Worm (Caenorhabditis elegans) whole organism, L1 larva: ENCODE data around the gene irk-1.

ENCODE experiments used
- C04F5.9 ChIP-seq: sonication (generic microtip); optimal IDR thresholded peaks from 2 replicates; lab custom pipeline; 2016; ENCODE audit warnings: missing genetic modification characterization, missing compliant biosample characterization
- C34B4.2 ChIP-seq: sonication (generic microtip); optimal IDR thresholded peaks from 2 replicates; lab custom pipeline; 2017; ENCODE audit warnings: mild to moderate bottlenecking, missing genetic modification characterization, missing compliant biosample characterization
- F16B12.6 ChIP-seq: fragments of 150-350 bp; optimal IDR thresholded peaks from 2 replicates; lab custom pipeline; 2014; ENCODE audit warnings: missing biosample characterization, missing genetic modification characterization
- Y116A8C.19 ChIP-seq: sonication (generic microtip); optimal IDR thresholded peaks from 2 replicates; lab custom pipeline; 2016; ENCODE audit warnings: missing compliant biosample characterization, missing genetic modification characterization, borderline replicate concordance
- aha-1 ChIP-seq: fragments of 150-350 bp; optimal IDR thresholded peaks from 2 replicates; lab custom pipeline; 2014; ENCODE audit warnings: missing biosample characterization, missing genetic modification characterization
- alr-1 ChIP-seq: fragments of 200-800 bp; sonication (Bioruptor generic); optimal IDR thresholded peaks from 2 replicates; lab custom pipeline; 2018; ENCODE audit warnings: borderline replicate concordance, mild to moderate bottlenecking, missing genetic modification characterization, missing compliant biosample characterization
- aly-2 ChIP-seq: fragments of 150-350 bp; optimal IDR thresholded peaks from 2 replicates; lab custom pipeline; 2014; ENCODE audit warnings: missing biosample characterization, missing genetic modification characterization
- ama-1 ChIP-seq: fragments of 150-350 bp; optimal IDR thresholded peaks from 2 replicates; lab custom pipeline; 2014
- blmp-1 ChIP-seq: fragments of 150-350 bp; optimal IDR thresholded peaks from 2 replicates; lab custom pipeline; 2014; ENCODE audit warnings: missing biosample characterization, missing genetic modification characterization
- ceh-63 ChIP-seq: fragments of 200-800 bp; sonication (Bioruptor generic); optimal IDR thresholded peaks from 2 replicates; lab custom pipeline; 2018; ENCODE audit warnings: mild to moderate bottlenecking, missing genetic modification characterization, missing compliant biosample characterization
- ceh-82 ChIP-seq, 3 experiments: fragments of 150-350 bp in 1 of 3; sonication (generic microtip) in 2 of 3; optimal IDR thresholded peaks; 2 replicates each; lab custom pipeline; 2014 to 2017; ENCODE audit warnings: missing biosample characterization in 3 of 3, missing genetic modification characterization in 3 of 3
- ceh-90 ChIP-seq: sonication (generic microtip); optimal IDR thresholded peaks from 2 replicates; lab custom pipeline; 2016; ENCODE audit warnings: missing genetic modification characterization, missing compliant biosample characterization
- dpl-1 ChIP-seq, 3 experiments: fragments of 150-350 bp in 2 of 3; sonication (generic microtip) in 1 of 3; optimal IDR thresholded peaks; 2 replicates each; lab custom pipeline; 2014 to 2017; ENCODE audit warnings: missing biosample characterization in 3 of 3, missing genetic modification characterization in 3 of 3, missing genetic modification reagents in 3 of 3
- dsc-1 ChIP-seq: sonication (generic microtip); optimal IDR thresholded peaks from 2 replicates; lab custom pipeline; 2016; ENCODE audit warnings: mild to moderate bottlenecking, missing genetic modification characterization, missing compliant biosample characterization
- efl-1 ChIP-seq, 4 experiments: fragments of 150-350 bp; optimal IDR thresholded peaks in 3 of 4; peaks in 1 of 4; 1 replicate in 1 of 4; 2 replicates in 3 of 4; lab custom pipeline; 2014; ENCODE audit warnings: missing biosample characterization in 2 of 4, missing genetic modification characterization in 2 of 4, missing genetic modification reagents in 2 of 4
- efl-3 ChIP-seq: fragments of 200-800 bp; sonication (Bioruptor generic); optimal IDR thresholded peaks from 2 replicates; lab custom pipeline; 2018; ENCODE audit warnings: mild to moderate bottlenecking, missing genetic modification characterization, missing compliant biosample characterization
- egl-13 ChIP-seq: sonication (generic microtip); optimal IDR thresholded peaks from 2 replicates; lab custom pipeline; 2016; ENCODE audit warnings: missing genotype, missing genetic modification reagents, missing genetic modification characterization, missing compliant biosample characterization
- egl-27 ChIP-seq, 2 experiments: fragments of 150-350 bp in 1 of 2; sonication (generic microtip); optimal IDR thresholded peaks; 3 replicates each; lab custom pipeline; 2017 to 2018; ENCODE audit warnings: missing biosample characterization in 2 of 2, missing genetic modification characterization in 2 of 2, missing genetic modification reagents in 2 of 2
- ets-5 ChIP-seq: fragments of 200-800 bp; sonication (Bioruptor generic); IDR thresholded peaks from 2 replicates; pipeline ENCODE4 v1.3.6; 2022; ENCODE audit warnings: missing genetic modification characterization, missing compliant biosample characterization
- fkh-10 ChIP-seq: sonication (generic microtip); optimal IDR thresholded peaks from 2 replicates; lab custom pipeline; 2017; ENCODE audit warnings: missing biosample characterization, missing genetic modification reagents, missing genetic modification characterization
- fkh-4 ChIP-seq: sonication (generic microtip); optimal IDR thresholded peaks from 2 replicates; lab custom pipeline; 2016; ENCODE audit warnings: missing compliant biosample characterization, missing genetic modification characterization, borderline replicate concordance
- fkh-8 ChIP-seq: sonication (generic microtip); optimal IDR thresholded peaks from 2 replicates; lab custom pipeline; 2016; ENCODE audit warnings: mild to moderate bottlenecking, missing genetic modification characterization, missing compliant biosample characterization
- fos-1 ChIP-seq: fragments of 150-350 bp; optimal IDR thresholded peaks from 2 replicates; lab custom pipeline; 2014; ENCODE audit warnings: missing biosample characterization, missing genetic modification characterization
- hpl-2 ChIP-seq: fragments of 150-350 bp; optimal IDR thresholded peaks from 2 replicates; lab custom pipeline; 2014; ENCODE audit warnings: missing biosample characterization, missing genetic modification reagents, missing genetic modification characterization
- irx-1 ChIP-seq: sonication (generic microtip); optimal IDR thresholded peaks from 2 replicates; lab custom pipeline; 2016; ENCODE audit warnings: missing genetic modification characterization, missing compliant biosample characterization
- isw-1 ChIP-seq: fragments of 200-800 bp; sonication (Bioruptor generic); IDR thresholded peaks from 2 replicates; pipeline ENCODE4 v1.3.6; 2022; ENCODE audit warnings: missing genetic modification characterization, missing compliant biosample characterization
- jun-1 ChIP-seq: fragments of 150-350 bp; optimal IDR thresholded peaks from 2 replicates; lab custom pipeline; 2014; ENCODE audit warnings: missing biosample characterization, missing genetic modification reagents, missing genetic modification characterization
- lin-14 ChIP-seq: fragments of 200-800 bp; sonication (Bioruptor generic); optimal IDR thresholded peaks from 2 replicates; lab custom pipeline; 2018; ENCODE audit warnings: mild to moderate bottlenecking, missing genetic modification characterization, moderate library complexity, missing compliant biosample characterization
- lin-39 ChIP-seq: fragments of 150-350 bp; optimal IDR thresholded peaks from 2 replicates; lab custom pipeline; 2014; ENCODE audit warnings: missing biosample characterization, missing genetic modification reagents, missing genetic modification characterization
- lir-3 ChIP-seq: sonication (generic microtip); optimal IDR thresholded peaks from 2 replicates; lab custom pipeline; 2016; ENCODE audit warnings: mild to moderate bottlenecking, missing genetic modification characterization, moderate library complexity, missing compliant biosample characterization; ENCODE audit not compliant: poor library complexity
- mab-9 ChIP-seq: fragments of 200-800 bp; sonication (Bioruptor generic); IDR thresholded peaks from 2 replicates; pipeline ENCODE4 v1.3.6; 2022; ENCODE audit warnings: missing genetic modification reagents, missing genetic modification characterization, missing compliant biosample characterization
- mdl-1 ChIP-seq, 2 experiments: fragments of 150-350 bp; optimal IDR thresholded peaks; 2 replicates each; lab custom pipeline; 2014 to 2017; ENCODE audit warnings: missing biosample characterization in 2 of 2, missing genetic modification characterization in 2 of 2, inconsistent platforms in 1 of 2
- mef-2 ChIP-seq: fragments of 150-350 bp; optimal IDR thresholded peaks from 2 replicates; lab custom pipeline; 2014; ENCODE audit warnings: missing biosample characterization, missing genetic modification characterization
- mep-1 ChIP-seq: fragments of 150-350 bp; optimal IDR thresholded peaks from 2 replicates; lab custom pipeline; 2014; ENCODE audit warnings: missing biosample characterization, missing genetic modification characterization
- nhr-28 ChIP-seq: fragments of 150-350 bp; optimal IDR thresholded peaks from 2 replicates; lab custom pipeline; 2014; ENCODE audit warnings: missing biosample characterization, missing genetic modification characterization
- nhr-47 ChIP-seq: sonication (generic microtip); optimal IDR thresholded peaks from 2 replicates; lab custom pipeline; 2016; ENCODE audit warnings: mild to moderate bottlenecking, missing genetic modification characterization, moderate library complexity, missing compliant biosample characterization
- nhr-77 ChIP-seq: fragments of 150-350 bp; optimal IDR thresholded peaks from 2 replicates; lab custom pipeline; 2014; ENCODE audit warnings: missing biosample characterization, missing genetic modification characterization
- nhr-85 ChIP-seq: sonication (generic microtip); peaks from one replicate; lab custom pipeline; 2016; ENCODE audit warnings: missing genetic modification characterization, inconsistent platforms, missing compliant biosample characterization
- nhr-90 ChIP-seq: sonication (generic microtip); optimal IDR thresholded peaks from 2 replicates; lab custom pipeline; 2016; ENCODE audit warnings: mild to moderate bottlenecking, missing genetic modification characterization, missing compliant biosample characterization; ENCODE audit not compliant: poor library complexity
- pax-3 ChIP-seq: fragments of 200-800 bp; sonication (Bioruptor generic); optimal IDR thresholded peaks from 2 replicates; lab custom pipeline; 2018; ENCODE audit warnings: mild to moderate bottlenecking, missing genetic modification characterization, moderate library complexity, missing compliant biosample characterization
- skn-1 ChIP-seq: fragments of 150-350 bp; optimal IDR thresholded peaks from 2 replicates; lab custom pipeline; 2014; ENCODE audit warnings: missing biosample characterization, missing genetic modification characterization
- snu-23 ChIP-seq: sonication (generic microtip); optimal IDR thresholded peaks from 2 replicates; lab custom pipeline; 2016; ENCODE audit warnings: missing genetic modification characterization, missing compliant biosample characterization
- tlp-1 ChIP-seq: fragments of 150-350 bp; optimal IDR thresholded peaks from 2 replicates; lab custom pipeline; 2014; ENCODE audit warnings: missing biosample characterization, missing genetic modification characterization
- unc-86 ChIP-seq: sonication (generic microtip); optimal IDR thresholded peaks from 2 replicates; lab custom pipeline; 2016; ENCODE audit warnings: missing genetic modification characterization, missing compliant biosample characterization
- unc-98 ChIP-seq: fragments of 200-800 bp; sonication (Bioruptor generic); IDR thresholded peaks from 2 replicates; pipeline ENCODE4 v1.3.6; 2022; ENCODE audit warnings: missing genetic modification characterization, missing compliant biosample characterization
- xbp-1 ChIP-seq: sonication (generic microtip); optimal IDR thresholded peaks from 2 replicates; lab custom pipeline; 2016; ENCODE audit warnings: missing genetic modification characterization, missing compliant biosample characterization
- zag-1 ChIP-seq: fragments of 150-350 bp; optimal IDR thresholded peaks from 2 replicates; lab custom pipeline; 2014; ENCODE audit warnings: missing biosample characterization, missing genetic modification characterization
- ztf-4 ChIP-seq: fragments of 150-350 bp; optimal IDR thresholded peaks from 2 replicates; lab custom pipeline; 2014; ENCODE audit warnings: missing biosample characterization, missing genetic modification characterization

The irk-1 gene

ce11 chrX:6740983-6741365, 36.9 kb downstream of the irk-1 start (continued):
- TF ChIP-seq ztf-4 (tag; lab: Kevin White, UChicago): peak; percentile 56
- peak; percentile 83 for TF ChIP-seq nhr-85 (tag; lab: Kevin White, UChicago)
- no peak for TF ChIP-seq fkh-8 (tag; lab: Kevin White, UChicago)
- TF ChIP-seq irx-1 (tag; lab: Kevin White, UChicago): peak; percentile 28
- TF ChIP-seq jun-1 (tag; lab: Kevin White, UChicago): no peak
- no peak for TF ChIP-seq unc-86 (tag; lab: Kevin White, UChicago)
- TF ChIP-seq Y116A8C.19 (tag; lab: Kevin White, UChicago): no peak
- no peak for TF ChIP-seq skn-1
- no peak for TF ChIP-seq efl-3 (GFP tag; lab: Kevin White, UChicago)
- no peak for TF ChIP-seq pax-3 (tag; lab: Kevin White, UChicago)
- peak; percentile 12 to 34 for TF ChIP-seq efl-1 (optimal IDR thresholded peaks at IDR 0.05; lab: Kevin White, UChicago)
- peak in 1 of 2 experiments; percentile 20 for TF ChIP-seq efl-1 (GFP tag; optimal IDR thresholded peaks at IDR 0.05 in 1 of 2; lab: Kevin White, UChicago)
- peak; percentile 20 for TF ChIP-seq nhr-90
- no peak for TF ChIP-seq tlp-1 (tag; lab: Kevin White, UChicago)
- peak; percentile 43 for TF ChIP-seq blmp-1 (tag; lab: Kevin White, UChicago)
- TF ChIP-seq mdl-1 (tag; optimal IDR thresholded peaks at IDR 0.05; lab: Kevin White, UChicago): peak in 1 of 2 experiments; percentile 81
- TF ChIP-seq ceh-82 (tag; optimal IDR thresholded peaks at IDR 0.05; lab: Kevin White, UChicago): no peak
- TF ChIP-seq lir-3 (tag; lab: Kevin White, UChicago): peak; percentile 80

- no peak for TF ChIP-seq dpl-1 (GFP tag; optimal IDR thresholded peaks at IDR 0.05; lab: Kevin White, UChicago)
- TF ChIP-seq mef-2 (tag; lab: Kevin White, UChicago): no peak
- TF ChIP-seq unc-98 (GFP tag; lab: Robert Waterston, UW): no peak
- TF ChIP-seq xbp-1: peak; percentile 14
- no peak for TF ChIP-seq mep-1
- TF ChIP-seq ceh-63 (GFP tag; lab: Kevin White, UChicago): no peak
- peak in 2 of 3 experiments; percentile 25 to 59 for TF ChIP-seq ceh-82 (tag; optimal IDR thresholded peaks at IDR 0.05; lab: Kevin White, UChicago)
- TF ChIP-seq aha-1: no peak
- no peak for TF ChIP-seq nhr-77 (tag; lab: Kevin White, UChicago)
- TF ChIP-seq skn-1: no peak
- TF ChIP-seq egl-13 (tag; lab: Kevin White, UChicago): peak; percentile 22
- no peak for TF ChIP-seq alr-1
- TF ChIP-seq mdl-1 (tag; optimal IDR thresholded peaks at IDR 0.05; lab: Kevin White, UChicago): peak in 1 of 2 experiments; percentile 47
- TF ChIP-seq ets-5 (GFP tag; lab: Robert Waterston, UW): no peak
- no peak for TF ChIP-seq C34B4.2
- no peak for TF ChIP-seq pax-3 (tag; lab: Kevin White, UChicago)
- TF ChIP-seq unc-86 (tag; lab: Kevin White, UChicago): peak; percentile 70
- no peak for TF ChIP-seq ama-1 (lab: Kevin White, UChicago)
- no peak for TF ChIP-seq snu-23
- TF ChIP-seq ceh-90: no peak
- no peak for TF ChIP-seq fos-1 (tag; lab: Kevin White, UChicago)
- no peak for TF ChIP-seq lin-14 (GFP tag; lab: Kevin White, UChicago)
- no peak for TF ChIP-seq lin-39 (tag; lab: Kevin White, UChicago)
- TF ChIP-seq F16B12.6 (tag; lab: Kevin White, UChicago): no peak
- peak; percentile 78 for TF ChIP-seq fkh-8 (tag; lab: Kevin White, UChicago)
- TF ChIP-seq aly-2 (tag; lab: Kevin White, UChicago): no peak
- TF ChIP-seq irx-1 (tag; lab: Kevin White, UChicago): no peak
- TF ChIP-seq dsc-1 (tag; lab: Kevin White, UChicago): peak; percentile 58
- peak; percentile 7 for TF ChIP-seq isw-1 (GFP tag; lab: Robert Waterston, UW)
- TF ChIP-seq nhr-85 (tag; lab: Kevin White, UChicago): no peak
- TF ChIP-seq fkh-4 (tag; lab: Kevin White, UChicago): no peak
- TF ChIP-seq nhr-47 (tag; lab: Kevin White, UChicago): no peak
- peak; percentile 51 for TF ChIP-seq fkh-10 (GFP tag; lab: Kevin White, UChicago)
- no peak for TF ChIP-seq nhr-28 (tag; lab: Kevin White, UChicago)
- no peak for TF ChIP-seq hpl-2 (GFP tag; lab: Kevin White, UChicago)
- TF ChIP-seq egl-27 (tag; optimal IDR thresholded peaks at IDR 0.05; lab: Kevin White, UChicago): no peak
- no peak for TF ChIP-seq ztf-4 (tag; lab: Kevin White, UChicago)
- 0 out of 2 replicates have a peak, but pooled peaks have one; percentile 28 for TF ChIP-seq mab-9
- TF ChIP-seq zag-1 (tag; lab: Kevin White, UChicago): no peak
- no peak for TF ChIP-seq C04F5.9 (tag; lab: Kevin White, UChicago)
These were observed 37.5 kb downstream of the irk-1 start for ce11 chrX:6740282-6740982.
